Fruit fly (Drosophila melanogaster): ENCODE results near the gene CG15211.

DNA sequence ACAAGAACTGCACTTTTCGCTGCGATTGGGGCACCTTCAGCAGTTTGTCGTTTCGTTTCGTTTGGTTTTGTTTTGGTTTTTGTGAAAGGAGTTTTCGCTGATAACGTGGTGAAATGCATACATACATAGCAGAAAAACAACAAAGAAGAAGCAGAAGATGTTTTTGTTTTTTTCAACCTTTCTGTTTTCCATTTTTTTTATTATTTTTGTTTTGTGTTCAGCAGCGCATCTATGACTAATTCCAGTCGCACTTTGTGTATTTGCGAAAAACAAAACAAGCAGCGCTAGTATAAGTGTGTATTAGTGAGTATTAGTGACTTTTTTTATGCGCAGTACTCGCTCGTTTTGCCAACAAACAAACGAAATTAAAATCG is 5.4 kb upstream of the CG15211 start:
- TF ChIP-seq CTCF (optimal IDR thresholded peaks at IDR 0.05): no peak
- TF ChIP-seq CG8478 (optimal IDR thresholded peaks at IDR 0.05): no peak

Data from S2 (cell line).